Worm (Caenorhabditis elegans) whole organism, late embryonic: Measurements from ENCODE around the gene trx-3.

ENCODE experiments used
- F13H6.1 ChIP-seq: sonication (generic microtip); optimal IDR thresholded peaks from 2 replicates; lab custom pipeline; 2016; ENCODE audit warnings: missing genetic modification characterization, missing compliant biosample characterization
- ahr-1 ChIP-seq: sonication (generic microtip); optimal IDR thresholded peaks from 2 replicates; lab custom pipeline; 2016; ENCODE audit warnings: missing genetic modification characterization, missing compliant biosample characterization
- ceh-9 ChIP-seq: sonication (generic microtip); optimal IDR thresholded peaks from 2 replicates; lab custom pipeline; 2016; ENCODE audit warnings: mild to moderate bottlenecking, missing genetic modification characterization, inconsistent platforms, missing compliant biosample characterization
- fkh-10 ChIP-seq: fragments of 150-350 bp; optimal IDR thresholded peaks from 2 replicates; lab custom pipeline; 2014; ENCODE audit warnings: missing biosample characterization, missing genetic modification reagents, missing genetic modification characterization
- nhr-11 ChIP-seq: fragments of 150-350 bp; optimal IDR thresholded peaks from 2 replicates; lab custom pipeline; 2014; ENCODE audit warnings: missing biosample characterization, missing genetic modification characterization
- nhr-232 ChIP-seq: sonication (generic microtip); optimal IDR thresholded peaks from 2 replicates; lab custom pipeline; 2016; ENCODE audit warnings: missing genetic modification characterization, missing compliant biosample characterization
- pqm-1 ChIP-seq: sonication (generic microtip); optimal IDR thresholded peaks from 2 replicates; lab custom pipeline; 2016; ENCODE audit warnings: missing genetic modification characterization, missing compliant biosample characterization
- sox-4 ChIP-seq: sonication (generic microtip); optimal IDR thresholded peaks from 2 replicates; lab custom pipeline; 2017; ENCODE audit warnings: mild to moderate bottlenecking, missing genetic modification characterization, inconsistent platforms, missing compliant biosample characterization
- syd-9 ChIP-seq: sonication (generic microtip); optimal IDR thresholded peaks from 2 replicates; lab custom pipeline; 2016; ENCODE audit warnings: mild to moderate bottlenecking, missing genetic modification characterization, moderate library complexity, missing compliant biosample characterization
- unc-42 ChIP-seq: sonication (generic microtip); optimal IDR thresholded peaks from 2 replicates; lab custom pipeline; 2016; ENCODE audit warnings: missing genotype, missing genetic modification characterization, missing compliant biosample characterization

DNA sequence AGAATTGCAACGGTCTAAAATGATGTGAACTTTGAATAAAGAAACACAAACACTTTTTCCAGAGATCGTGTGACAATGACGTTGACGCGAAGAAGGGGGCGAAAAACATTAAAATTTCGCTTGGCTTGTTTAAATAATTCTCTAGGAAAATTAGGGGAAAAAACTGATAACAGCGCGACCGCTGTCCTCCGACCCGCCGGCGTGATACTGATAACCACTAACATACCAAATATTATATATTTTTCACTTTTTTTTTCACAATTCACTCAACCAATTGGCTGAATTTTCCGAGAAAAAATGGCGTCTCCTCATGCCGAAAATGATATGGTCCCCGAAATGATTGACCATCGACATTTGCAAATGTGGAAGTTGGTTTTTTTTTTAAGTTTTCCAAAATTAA, 37.0 kb upstream of the trx-3 start:
- no peak for TF ChIP-seq unc-42 (tag; lab: Kevin White, UChicago)
- no peak for TF ChIP-seq syd-9 (tag; lab: Kevin White, UChicago)
- no peak for TF ChIP-seq sox-4 (tag; lab: Kevin White, UChicago)
- no peak for TF ChIP-seq fkh-10 (GFP tag; lab: Kevin White, UChicago)
- TF ChIP-seq F13H6.1 (tag; lab: Kevin White, UChicago): no peak
- no peak for TF ChIP-seq ceh-9 (tag; lab: Kevin White, UChicago)
- TF ChIP-seq pqm-1 (tag; lab: Kevin White, UChicago): no peak
- TF ChIP-seq nhr-11 (tag; lab: Kevin White, UChicago): no peak
- TF ChIP-seq ahr-1 (tag; lab: Kevin White, UChicago): no peak
- no peak for TF ChIP-seq nhr-232 (tag; lab: Kevin White, UChicago)
